Worm (Caenorhabditis elegans) whole organism, L3 larva: Measurements from ENCODE around the gene pqn-87.
A peak's percentile ranks its signal among the peaks of the same experiment; 100 is the strongest.

Source experiments
- R02D3.7 ChIP-seq: fragments of 150-350 bp; optimal IDR thresholded peaks from 2 replicates; lab custom pipeline; 2014; ENCODE audit warnings: missing biosample characterization, missing genetic modification characterization
- aly-2 ChIP-seq: fragments of 150-350 bp; optimal IDR thresholded peaks from 2 replicates; lab custom pipeline; 2014; ENCODE audit warnings: missing biosample characterization, missing genetic modification characterization
- ama-1 ChIP-seq: fragments of 150-350 bp; optimal IDR thresholded peaks from 2 replicates; lab custom pipeline; 2018
- ceh-16 ChIP-seq: sonication (generic microtip); optimal IDR thresholded peaks from 2 replicates; lab custom pipeline; 2017; ENCODE audit warnings: missing biosample characterization, missing genetic modification characterization
- ceh-28 ChIP-seq: fragments of 150-350 bp; optimal IDR thresholded peaks from 2 replicates; lab custom pipeline; 2014; ENCODE audit warnings: missing biosample characterization, missing genetic modification reagents, missing genetic modification characterization
- ceh-82 ChIP-seq: fragments of 150-350 bp; optimal IDR thresholded peaks from 2 replicates; lab custom pipeline; 2014; ENCODE audit warnings: missing biosample characterization, missing genetic modification characterization
- ceh-9 ChIP-seq: sonication (generic microtip); optimal IDR thresholded peaks from 2 replicates; lab custom pipeline; 2018; ENCODE audit warnings: missing biosample characterization, missing genetic modification characterization
- egl-5 ChIP-seq: fragments of 150-350 bp; optimal IDR thresholded peaks from 2 replicates; lab custom pipeline; 2017; ENCODE audit warnings: missing biosample characterization, missing genetic modification reagents, missing genetic modification characterization, inconsistent platforms
- elt-1 ChIP-seq: fragments of 150-350 bp; optimal IDR thresholded peaks from 2 replicates; lab custom pipeline; 2014; ENCODE audit warnings: missing biosample characterization, missing genetic modification characterization
- elt-2 ChIP-seq: sonication (generic microtip); optimal IDR thresholded peaks from 2 replicates; lab custom pipeline; 2016; ENCODE audit warnings: missing genetic modification reagents, mild to moderate bottlenecking, missing genetic modification characterization, missing compliant biosample characterization
- elt-3 ChIP-seq, 3 experiments: fragments of 150-350 bp in 1 of 3; sonication (generic microtip) in 2 of 3; optimal IDR thresholded peaks; 2 replicates in 2 of 3; 4 replicates in 1 of 3; lab custom pipeline; 2014 to 2017; ENCODE audit warnings: missing biosample characterization in 3 of 3, missing genetic modification characterization in 3 of 3
- eor-1 ChIP-seq, 2 experiments: fragments of 150-350 bp; optimal IDR thresholded peaks; 2 replicates each; lab custom pipeline; 2014 to 2018; ENCODE audit warnings: missing biosample characterization in 2 of 2, missing genetic modification characterization in 2 of 2
- fkh-10 ChIP-seq: sonication (generic microtip); optimal IDR thresholded peaks from 2 replicates; lab custom pipeline; 2017; ENCODE audit warnings: missing biosample characterization, missing genetic modification reagents, missing genetic modification characterization
- fkh-2 ChIP-seq: fragments of 150-350 bp; optimal IDR thresholded peaks from 2 replicates; lab custom pipeline; 2014; ENCODE audit warnings: missing biosample characterization, missing genetic modification reagents, missing genetic modification characterization
- fos-1 ChIP-seq: fragments of 150-350 bp; optimal IDR thresholded peaks from 2 replicates; lab custom pipeline; 2014; ENCODE audit warnings: missing biosample characterization, missing genetic modification characterization
- hmg-11 ChIP-seq: sonication (generic microtip); optimal IDR thresholded peaks from 2 replicates; lab custom pipeline; 2016; ENCODE audit warnings: missing genetic modification characterization, missing compliant biosample characterization
- jun-1 ChIP-seq: fragments of 150-350 bp; optimal IDR thresholded peaks from 2 replicates; lab custom pipeline; 2014; ENCODE audit warnings: missing biosample characterization, missing genetic modification reagents, missing genetic modification characterization
- lin-15B ChIP-seq: fragments of 150-350 bp; optimal IDR thresholded peaks from 2 replicates; lab custom pipeline; 2014; ENCODE audit warnings: missing biosample characterization, missing genetic modification characterization
- lin-39 ChIP-seq: fragments of 150-350 bp; optimal IDR thresholded peaks from 2 replicates; lab custom pipeline; 2018; ENCODE audit warnings: missing biosample characterization, missing genetic modification reagents, missing genetic modification characterization
- lsy-12 ChIP-seq: sonication (generic microtip); optimal IDR thresholded peaks from 2 replicates; lab custom pipeline; 2016; ENCODE audit warnings: mild to moderate bottlenecking, missing genetic modification characterization, missing compliant biosample characterization
- mdl-1 ChIP-seq: fragments of 150-350 bp; optimal IDR thresholded peaks from 2 replicates; lab custom pipeline; 2014; ENCODE audit warnings: missing biosample characterization, missing genetic modification characterization
- nfya-1 ChIP-seq: sonication (generic microtip); optimal IDR thresholded peaks from 2 replicates; lab custom pipeline; 2017; ENCODE audit warnings: missing genetic modification characterization, mild to moderate bottlenecking, missing compliant biosample characterization, antibody characterized with exemption, moderate library complexity; ENCODE audit not compliant: insufficient read depth
- nhr-12 ChIP-seq: fragments of 150-350 bp; optimal IDR thresholded peaks from 2 replicates; lab custom pipeline; 2014; ENCODE audit warnings: missing biosample characterization, missing genetic modification characterization
- nhr-23 ChIP-seq: fragments of 150-350 bp; optimal IDR thresholded peaks from 2 replicates; lab custom pipeline; 2014; ENCODE audit warnings: missing biosample characterization, missing genetic modification reagents, missing genetic modification characterization
- nhr-237 ChIP-seq: fragments of 150-350 bp; optimal IDR thresholded peaks from 2 replicates; lab custom pipeline; 2014; ENCODE audit warnings: missing biosample characterization, missing genetic modification characterization
- nhr-25 ChIP-seq: sonication (generic microtip); optimal IDR thresholded peaks from 2 replicates; lab custom pipeline; 2017; ENCODE audit warnings: missing biosample characterization, missing genetic modification characterization
- nhr-67 ChIP-seq: fragments of 150-350 bp; optimal IDR thresholded peaks from 2 replicates; lab custom pipeline; 2014; ENCODE audit warnings: missing biosample characterization, missing genetic modification characterization
- nhr-76 ChIP-seq: fragments of 150-350 bp; sonication (generic microtip); optimal IDR thresholded peaks from 5 replicates; lab custom pipeline; 2014; ENCODE audit warnings: missing biosample characterization, missing genetic modification characterization
- nhr-77 ChIP-seq: fragments of 150-350 bp; optimal IDR thresholded peaks from 2 replicates; lab custom pipeline; 2014; ENCODE audit warnings: missing biosample characterization, missing genetic modification characterization
- pha-4 ChIP-seq: fragments of 150-350 bp; optimal IDR thresholded peaks from 2 replicates; lab custom pipeline; 2014; ENCODE audit warnings: missing biosample characterization, missing genetic modification reagents, missing genetic modification characterization
- skn-1 ChIP-seq: fragments of 150-350 bp; optimal IDR thresholded peaks from 2 replicates; lab custom pipeline; 2014; ENCODE audit warnings: missing biosample characterization, missing genetic modification characterization
- tbx-2 ChIP-seq: sonication (generic microtip); optimal IDR thresholded peaks from 2 replicates; lab custom pipeline; 2016; ENCODE audit warnings: mild to moderate bottlenecking, missing genetic modification characterization, missing compliant biosample characterization
- zag-1 ChIP-seq: fragments of 150-350 bp; optimal IDR thresholded peaks from 2 replicates; lab custom pipeline; 2014; ENCODE audit warnings: missing biosample characterization, missing genetic modification characterization
- ztf-11 ChIP-seq: fragments of 150-350 bp; optimal IDR thresholded peaks from 2 replicates; lab custom pipeline; 2014; ENCODE audit warnings: missing biosample characterization, missing genetic modification characterization
- ztf-4 ChIP-seq: fragments of 150-350 bp; optimal IDR thresholded peaks from 2 replicates; lab custom pipeline; 2014; ENCODE audit warnings: missing biosample characterization, missing genetic modification characterization

The pqn-87 gene

DNA sequence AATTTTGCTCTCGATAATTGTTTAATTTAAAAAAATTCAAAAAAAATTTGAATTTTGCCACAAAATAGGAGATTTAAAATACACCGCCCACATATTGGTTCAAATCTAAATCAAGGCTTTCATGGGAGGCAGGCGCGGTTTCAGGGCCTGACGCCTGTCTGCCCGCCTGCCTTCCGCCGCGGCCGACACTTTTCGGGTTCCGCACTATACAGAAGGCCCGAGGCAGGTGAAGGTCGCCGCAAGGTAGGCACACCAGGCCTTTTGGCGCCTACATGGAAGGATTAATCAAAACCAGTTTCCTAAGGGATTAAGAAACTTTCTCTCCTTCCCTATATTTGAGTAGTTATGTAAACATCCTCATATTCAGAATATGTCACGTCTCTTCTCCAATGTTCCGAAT, 17.7 kb upstream of the pqn-87 start, which contains the start of gene Y57A10A.24:
TSS of gene Y57A10A.24 (plus strand) at position 396 of the 400 bp plus-strand sequence.
- no peak for TF ChIP-seq fos-1 (tag; lab: Kevin White, UChicago)
- TF ChIP-seq nhr-76 (tag; lab: Kevin White, UChicago) = no peak
- TF ChIP-seq lin-15B (tag; lab: Kevin White, UChicago) = no peak
- TF ChIP-seq egl-5 (tag; lab: Kevin White, UChicago) = no peak
- TF ChIP-seq aly-2 (tag; lab: Kevin White, UChicago) = no peak
- TF ChIP-seq nfya-1 (tag; lab: Kevin White, UChicago) = no peak
- no peak for TF ChIP-seq zag-1 (tag; lab: Kevin White, UChicago)
- TF ChIP-seq nhr-77 (tag; lab: Kevin White, UChicago) = no peak
- no peak for TF ChIP-seq hmg-11
- TF ChIP-seq nhr-237 (tag; lab: Kevin White, UChicago) = no peak
- no peak for TF ChIP-seq fkh-2 (tag; lab: Kevin White, UChicago)
- no peak for TF ChIP-seq nhr-12 (tag; lab: Kevin White, UChicago)

DNA sequence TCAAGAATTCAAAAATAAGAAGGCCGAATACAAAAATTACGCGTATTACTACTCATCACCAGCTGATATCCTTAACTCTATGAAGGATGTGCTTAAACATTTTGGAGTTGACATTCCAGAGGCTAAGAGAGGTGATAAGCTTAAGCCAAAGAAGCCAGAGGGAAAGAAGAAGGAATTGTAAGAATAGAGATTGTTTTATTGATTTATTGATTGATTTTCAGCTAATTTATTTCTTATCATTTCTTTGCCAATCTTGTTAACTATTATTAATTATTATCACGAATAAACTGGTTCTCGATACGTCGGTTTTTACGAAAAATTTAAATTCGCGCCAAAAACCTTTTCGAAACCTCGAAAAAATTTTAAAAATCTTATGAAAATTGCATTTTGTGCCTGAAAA, 16.9 kb upstream of the pqn-87 start:
- TF ChIP-seq elt-2 (tag; lab: Kevin White, UChicago) = no peak
- TF ChIP-seq nhr-76 (tag; lab: Kevin White, UChicago) = no peak
- TF ChIP-seq skn-1 = no peak
- no peak for TF ChIP-seq ama-1 (lab: Kevin White, UChicago)
- TF ChIP-seq hmg-11 = no peak
- TF ChIP-seq ceh-28 = peak; percentile 76
- TF ChIP-seq, all 47 proteins: peak for 1

DNA sequence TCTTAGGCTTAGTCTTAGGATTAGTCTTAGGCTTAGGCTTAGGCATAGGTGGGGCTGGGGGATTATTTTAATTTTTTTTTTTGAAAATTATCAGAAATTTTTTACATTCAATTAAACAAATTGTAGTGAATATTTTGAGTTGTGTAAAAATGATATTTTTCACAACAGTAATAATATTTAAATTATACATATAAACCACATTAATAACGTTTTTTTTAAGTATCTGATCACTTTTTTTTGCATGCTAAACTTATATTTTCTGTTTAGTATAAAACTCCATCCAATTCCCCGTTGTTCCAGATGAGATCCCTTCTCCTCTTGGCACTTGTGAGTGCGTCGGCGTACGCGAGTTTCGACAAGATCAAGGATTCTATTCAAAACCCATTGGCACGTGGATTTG, 15.2 kb upstream of the pqn-87 start, which contains the start of gene txdc-12.1:
TSS of gene txdc-12.1 (plus strand) at position 301 of the 400 bp plus-strand sequence.
- TF ChIP-seq ceh-9 (tag; lab: Kevin White, UChicago) = no peak
- no peak for TF ChIP-seq zag-1 (tag; lab: Kevin White, UChicago)
- TF ChIP-seq ceh-82 (tag; lab: Kevin White, UChicago) = no peak
- TF ChIP-seq skn-1 = no peak
- TF ChIP-seq jun-1 (tag; lab: Kevin White, UChicago) = no peak
- no peak for TF ChIP-seq fkh-2 (tag; lab: Kevin White, UChicago)
- TF ChIP-seq lin-39 (tag; lab: Kevin White, UChicago) = no peak
- TF ChIP-seq mdl-1 (tag; lab: Kevin White, UChicago) = no peak
- no peak for TF ChIP-seq R02D3.7 (tag; lab: Kevin White, UChicago)

DNA sequence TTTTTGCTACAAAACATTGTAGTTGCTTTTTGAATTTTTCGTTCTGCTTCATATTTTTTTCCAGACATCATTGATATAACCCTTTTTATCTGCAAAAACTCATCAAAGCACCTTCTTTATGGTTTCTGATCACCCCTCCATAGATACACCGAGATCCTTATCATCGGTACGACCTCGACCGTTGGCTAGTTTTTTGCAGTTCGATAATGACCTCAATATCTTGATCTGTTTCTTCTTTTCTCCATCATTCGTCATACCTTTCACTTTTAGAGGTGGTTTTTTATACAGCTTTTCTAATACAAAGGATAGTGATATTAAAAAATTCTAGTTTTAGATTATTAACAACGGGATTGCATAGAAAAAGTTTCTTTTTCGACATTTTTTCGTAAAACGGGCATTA, 14.6 kb upstream of the pqn-87 start:
- TF ChIP-seq nhr-23 (tag; lab: Kevin White, UChicago) (peak; percentile 90), elt-1 (tag; lab: Kevin White, UChicago) (peak; percentile 98), lsy-12 (tag; lab: Kevin White, UChicago) (no peak), ceh-28 (peak; percentile 0), ceh-16 (tag; lab: Kevin White, UChicago) (no peak), nhr-67 (tag; lab: Kevin White, UChicago) (no peak), R02D3.7 (tag; lab: Kevin White, UChicago) (no peak), elt-2 (tag; lab: Kevin White, UChicago) (no peak), elt-3 (tag; optimal IDR thresholded peaks at IDR 0.05; lab: Kevin White, UChicago) (peak in 2 of 3 experiments; percentile 24 to 34), jun-1 (tag; lab: Kevin White, UChicago) (no peak), nhr-25 (tag; lab: Kevin White, UChicago) (peak; percentile 96)

DNA sequence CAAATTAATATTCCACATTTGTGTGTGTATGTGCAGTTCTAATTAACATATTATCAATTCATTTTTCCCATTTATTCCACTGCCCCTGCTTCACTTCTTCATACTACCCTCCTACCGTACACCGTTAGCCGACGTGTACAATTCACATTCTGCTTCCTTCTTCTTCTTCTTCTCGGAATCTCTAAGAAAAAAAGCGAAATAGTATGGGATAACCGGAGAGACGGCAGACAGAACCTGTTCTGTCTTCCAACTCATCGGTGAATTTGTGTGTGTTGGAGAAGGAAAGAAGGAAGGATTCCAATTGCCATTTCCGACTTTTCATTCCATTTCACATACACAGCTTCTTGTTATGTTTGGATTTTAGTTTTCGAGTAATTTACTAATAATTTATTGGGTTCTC, 12.7 kb upstream of the pqn-87 start:
- TF ChIP-seq nhr-12 (tag; lab: Kevin White, UChicago) = no peak
- no peak for TF ChIP-seq tbx-2 (tag; lab: Kevin White, UChicago)
- TF ChIP-seq skn-1 = no peak
- TF ChIP-seq ceh-82 (tag; lab: Kevin White, UChicago) = no peak
- TF ChIP-seq ztf-4 (tag; lab: Kevin White, UChicago) = no peak
- peak; percentile 38 for TF ChIP-seq lin-15B (tag; lab: Kevin White, UChicago)
- TF ChIP-seq R02D3.7 (tag; lab: Kevin White, UChicago) = no peak
- TF ChIP-seq fos-1 (tag; lab: Kevin White, UChicago) = no peak
- TF ChIP-seq nhr-77 (tag; lab: Kevin White, UChicago) = no peak
- peak in 1 of 3 experiments; percentile 13 for TF ChIP-seq elt-3 (tag; optimal IDR thresholded peaks at IDR 0.05; lab: Kevin White, UChicago)
- TF ChIP-seq eor-1 (tag; optimal IDR thresholded peaks at IDR 0.05; lab: Kevin White, UChicago) = no peak
- no peak for TF ChIP-seq nhr-76 (tag; lab: Kevin White, UChicago)
- peak; percentile 67 for TF ChIP-seq nhr-25 (tag; lab: Kevin White, UChicago)
- TF ChIP-seq hmg-11 = peak; percentile 22
- no peak for TF ChIP-seq fkh-10 (GFP tag; lab: Kevin White, UChicago)
- TF ChIP-seq egl-5 (tag; lab: Kevin White, UChicago) = no peak
- TF ChIP-seq jun-1 (tag; lab: Kevin White, UChicago) = no peak
- peak; percentile 49 for TF ChIP-seq nfya-1 (tag; lab: Kevin White, UChicago)
- TF ChIP-seq aly-2 (tag; lab: Kevin White, UChicago) = no peak
- no peak for TF ChIP-seq elt-1 (tag; lab: Kevin White, UChicago)
- no peak for TF ChIP-seq ceh-28
- no peak for TF ChIP-seq pha-4 (tag; lab: Kevin White, UChicago)
- no peak for TF ChIP-seq mdl-1 (tag; lab: Kevin White, UChicago)
- TF ChIP-seq fkh-2 (tag; lab: Kevin White, UChicago) = no peak
- no peak for TF ChIP-seq zag-1 (tag; lab: Kevin White, UChicago)
- TF ChIP-seq nhr-23 (tag; lab: Kevin White, UChicago) = peak; percentile 78
- no peak for TF ChIP-seq nhr-237 (tag; lab: Kevin White, UChicago)
- no peak for TF ChIP-seq ama-1 (lab: Kevin White, UChicago)
- TF ChIP-seq ztf-11 (tag; lab: Kevin White, UChicago) = no peak
